Fruit fly (Drosophila melanogaster) S2 (cell line): ENCODE measurements around the gene CG13243.

Experiments used
- CG8478 ChIP-seq: fragments of >200 bp; optimal IDR thresholded peaks from 2 replicates; lab custom pipeline; 2018
- CTCF ChIP-seq, 2 experiments: fragments of >200 bp; optimal IDR thresholded peaks; 2 replicates each; lab custom pipeline; 2018

- no peak for TF ChIP-seq CG8478
- no peak for TF ChIP-seq CTCF (optimal IDR thresholded peaks at IDR 0.05; lab: Kevin White, UChicago)
Observed at dm6 chr2L:15853826-15854225, 1.4 kb downstream of the CG13243 start, which contains the start of gene Tektin-A.
